Fruit fly (Drosophila melanogaster) whole organism, embryonic: ENCODE results near the gene CG32354.

ENCODE experiments used
- BEAF-32 ChIP-seq: fragments of 200-800 bp; sonication (Bioruptor generic); optimal IDR thresholded peaks from 3 replicates; lab custom pipeline; 2017; ENCODE audit warnings: missing biosample characterization, missing genetic modification characterization, mild to moderate bottlenecking, moderate library complexity, missing genetic modification reagents
- CG12104 ChIP-seq: fragments of 200-800 bp; sonication (Bioruptor generic); optimal IDR thresholded peaks from 3 replicates; lab custom pipeline; 2016; ENCODE audit warnings: missing biosample characterization, missing genetic modification characterization
- CG13123 ChIP-seq: fragments of 200-800 bp; sonication (Bioruptor generic); optimal IDR thresholded peaks from 2 replicates; lab custom pipeline; 2016; ENCODE audit warnings: missing biosample characterization, missing genetic modification characterization
- CG13296 ChIP-seq: fragments of 200-800 bp; sonication (Bioruptor generic); optimal IDR thresholded peaks from 3 replicates; lab custom pipeline; 2018; ENCODE audit warnings: missing biosample characterization, mild to moderate bottlenecking, missing genetic modification characterization
- CG14667 ChIP-seq: fragments of 200-800 bp; sonication (Bioruptor generic); IDR thresholded peaks from 2 replicates; pipeline ENCODE4 v1.3.6; 2022; ENCODE audit warnings: missing biosample characterization, missing genetic modification characterization
- CG15696 ChIP-seq: fragments of 200-800 bp; sonication (Bioruptor generic); optimal IDR thresholded peaks from 2 replicates; lab custom pipeline; 2019; ENCODE audit warnings: missing biosample characterization, mild to moderate bottlenecking, missing genetic modification characterization, moderate library complexity
- CG1602 ChIP-seq: fragments of 200-800 bp; sonication (Bioruptor generic); optimal IDR thresholded peaks from 3 replicates; lab custom pipeline; 2016; ENCODE audit warnings: missing biosample characterization, missing genetic modification characterization
- CG18599 ChIP-seq: fragments of 200-800 bp; sonication (Bioruptor generic); optimal IDR thresholded peaks from 3 replicates; lab custom pipeline; 2017; ENCODE audit warnings: missing biosample characterization, missing genetic modification characterization, mild to moderate bottlenecking, moderate library complexity, missing genetic modification reagents
- CG2120 ChIP-seq: fragments of 200-800 bp; sonication (Bioruptor generic); optimal IDR thresholded peaks from 3 replicates; lab custom pipeline; 2016; ENCODE audit warnings: missing biosample characterization, missing genetic modification characterization
- CG2678 ChIP-seq: fragments of 200-800 bp; sonication (Bioruptor generic); optimal IDR thresholded peaks from 3 replicates; lab custom pipeline; 2019; ENCODE audit warnings: missing biosample characterization, mild to moderate bottlenecking, missing genetic modification characterization, moderate library complexity
- CG3065 ChIP-seq: fragments of 200-800 bp; sonication (Bioruptor generic); optimal IDR thresholded peaks from 2 replicates; lab custom pipeline; 2016; ENCODE audit warnings: missing biosample characterization, missing genetic modification characterization
- CG32532 ChIP-seq: fragments of 200-800 bp; sonication (Bioruptor generic); IDR thresholded peaks from 2 replicates; pipeline ENCODE4 v1.3.6; 2022; ENCODE audit warnings: missing biosample characterization, missing genetic modification characterization
- CG34224 ChIP-seq: fragments of 200-800 bp; sonication (Bioruptor generic); IDR thresholded peaks from 3 replicates; pipeline ENCODE4 v1.3.6; 2022; ENCODE audit warnings: missing biosample characterization, missing genetic modification characterization; ENCODE audit not compliant: partially characterized antibody
- CG7786 ChIP-seq: fragments of 200-800 bp; sonication (Bioruptor generic); optimal IDR thresholded peaks from 2 replicates; lab custom pipeline; 2016; ENCODE audit warnings: missing biosample characterization, missing genetic modification characterization
- CG8290 ChIP-seq, 3 experiments: fragments of 200-800 bp; sonication (Bioruptor generic); optimal IDR thresholded peaks; 2 replicates each; lab custom pipeline; 2016 to 2019; ENCODE audit warnings: missing biosample characterization in 3 of 3, missing genetic modification characterization in 3 of 3, mild to moderate bottlenecking in 2 of 3, moderate library complexity in 1 of 3
- E2f2 ChIP-seq: fragments of 200-800 bp; sonication (Bioruptor generic); IDR thresholded peaks from 2 replicates; pipeline ENCODE4 v1.3.6; 2022; ENCODE audit warnings: missing biosample characterization, missing genetic modification characterization
- HHEX ChIP-seq: fragments of 200-800 bp; sonication (Bioruptor generic); optimal IDR thresholded peaks from 3 replicates; lab custom pipeline; 2017; ENCODE audit warnings: missing biosample characterization, mild to moderate bottlenecking, missing genetic modification characterization, missing genetic modification reagents
- HLH4C ChIP-seq: fragments of 200-800 bp; sonication (Bioruptor generic); IDR thresholded peaks from 3 replicates; pipeline ENCODE4 v1.3.6; 2022; ENCODE audit warnings: missing biosample characterization, missing genetic modification characterization; ENCODE audit not compliant: partially characterized antibody
- Neu2 ChIP-seq: fragments of 200-800 bp; sonication (Bioruptor generic); optimal IDR thresholded peaks from 3 replicates; lab custom pipeline; 2016; ENCODE audit warnings: missing biosample characterization, missing genetic modification characterization, borderline replicate concordance
- Pdp1 ChIP-seq, 2 experiments: fragments of 200-800 bp; sonication (Bioruptor generic); optimal IDR thresholded peaks; 3 replicates each; lab custom pipeline; 2016; ENCODE audit warnings: missing biosample characterization in 2 of 2, missing genetic modification characterization in 2 of 2, mild to moderate bottlenecking in 1 of 2, moderate library complexity in 1 of 2
- Rfx ChIP-seq: fragments of 200-800 bp; sonication (Bioruptor generic); IDR thresholded peaks from 2 replicates; pipeline ENCODE4 v1.3.6; 2022; ENCODE audit warnings: missing biosample characterization, missing genetic modification characterization
- Sox102F ChIP-seq: fragments of 200-800 bp; sonication (Bioruptor generic); optimal IDR thresholded peaks from 2 replicates; lab custom pipeline; 2018; ENCODE audit warnings: missing biosample characterization, mild to moderate bottlenecking, missing genetic modification characterization, moderate library complexity
- Sry-β ChIP-seq: fragments of 200-800 bp; sonication (Bioruptor generic); optimal IDR thresholded peaks from 2 replicates; lab custom pipeline; 2018; ENCODE audit warnings: missing biosample characterization, mild to moderate bottlenecking, missing genetic modification characterization, moderate library complexity
- Sry-δ ChIP-seq: fragments of 200-800 bp; sonication (Bioruptor generic); optimal IDR thresholded peaks from 2 replicates; lab custom pipeline; 2016; ENCODE audit warnings: missing biosample characterization, missing genetic modification characterization
- Ssrp ChIP-seq: fragments of 200-800 bp; sonication (Bioruptor generic); optimal IDR thresholded peaks from 2 replicates; lab custom pipeline; 2018; ENCODE audit warnings: missing biosample characterization, mild to moderate bottlenecking, missing genetic modification characterization, moderate library complexity
- da ChIP-seq: fragments of 200-800 bp; sonication (Bioruptor generic); optimal IDR thresholded peaks from 2 replicates; lab custom pipeline; 2016; ENCODE audit warnings: missing biosample characterization, missing genetic modification characterization
- en ChIP-seq: fragments of 200-800 bp; sonication (Bioruptor generic); optimal IDR thresholded peaks from 2 replicates; lab custom pipeline; 2016; ENCODE audit warnings: missing biosample characterization, missing genetic modification characterization
- eve ChIP-seq, 2 experiments: fragments of >200 bp; optimal IDR thresholded peaks; 2 replicates each; lab custom pipeline; 2017; ENCODE audit warnings: missing biosample characterization in 2 of 2, missing genetic modification characterization in 2 of 2
- fd3F ChIP-seq: fragments of 200-800 bp; sonication (Bioruptor generic); optimal IDR thresholded peaks from 2 replicates; lab custom pipeline; 2018; ENCODE audit warnings: missing biosample characterization, mild to moderate bottlenecking, missing genetic modification characterization, moderate library complexity
- grn ChIP-seq: fragments of 200-800 bp; sonication (Bioruptor generic); optimal IDR thresholded peaks from 3 replicates; lab custom pipeline; 2017; ENCODE audit warnings: missing biosample characterization, missing genetic modification characterization
- gro ChIP-seq: fragments of 200-800 bp; sonication (Bioruptor generic); optimal IDR thresholded peaks from 2 replicates; lab custom pipeline; 2016; ENCODE audit warnings: missing biosample characterization, missing genetic modification characterization
- kay ChIP-seq: fragments of 200-800 bp; sonication (Bioruptor generic); optimal IDR thresholded peaks from 2 replicates; lab custom pipeline; 2016; ENCODE audit warnings: missing biosample characterization, missing genetic modification characterization
- maf-S ChIP-seq: fragments of 200-800 bp; sonication (Bioruptor generic); optimal IDR thresholded peaks from 2 replicates; lab custom pipeline; 2016; ENCODE audit warnings: missing biosample characterization, missing genetic modification characterization
- mirr ChIP-seq: fragments of 200-800 bp; sonication (Bioruptor generic); optimal IDR thresholded peaks from 3 replicates; lab custom pipeline; 2018; ENCODE audit warnings: missing biosample characterization, mild to moderate bottlenecking, missing genetic modification characterization
- onecut ChIP-seq: fragments of 200-800 bp; sonication (Bioruptor generic); IDR thresholded peaks from 2 replicates; pipeline ENCODE4 v1.3.6; 2022; ENCODE audit warnings: missing biosample characterization, missing genetic modification characterization
- psq ChIP-seq: fragments of 200-800 bp; sonication (Bioruptor generic); optimal IDR thresholded peaks from 2 replicates; lab custom pipeline; 2017; ENCODE audit warnings: missing biosample characterization, missing genetic modification characterization
- shn ChIP-seq: fragments of 200-800 bp; sonication (Bioruptor generic); optimal IDR thresholded peaks from 3 replicates; lab custom pipeline; 2016; ENCODE audit warnings: missing biosample characterization, missing genetic modification characterization
- sqz ChIP-seq: fragments of 200-800 bp; sonication (Bioruptor generic); optimal IDR thresholded peaks from 3 replicates; lab custom pipeline; 2018; ENCODE audit warnings: missing biosample characterization, mild to moderate bottlenecking, missing genetic modification characterization
- sug ChIP-seq: fragments of 200-800 bp; optimal IDR thresholded peaks from 2 replicates; lab custom pipeline; 2019; ENCODE audit warnings: missing biosample characterization, mild to moderate bottlenecking, missing genetic modification characterization, moderate library complexity
- tap ChIP-seq: fragments of 200-800 bp; optimal IDR thresholded peaks from 3 replicates; lab custom pipeline; 2019; ENCODE audit warnings: missing biosample characterization, mild to moderate bottlenecking, missing genetic modification characterization, moderate library complexity
- tgo ChIP-seq: fragments of 200-800 bp; sonication (Bioruptor generic); IDR thresholded peaks from 3 replicates; pipeline ENCODE4 v1.3.6; 2022; ENCODE audit warnings: missing biosample characterization, missing genetic modification characterization
- vnd ChIP-seq: fragments of 200-800 bp; sonication (Bioruptor generic); IDR thresholded peaks from 3 replicates; pipeline ENCODE4 v1.3.6; 2022; ENCODE audit warnings: missing biosample characterization, missing genetic modification characterization; ENCODE audit not compliant: partially characterized antibody
- wdn ChIP-seq: fragments of 200-800 bp; sonication (Bioruptor generic); IDR thresholded peaks from 2 replicates; pipeline ENCODE4 v1.3.6; 2022; ENCODE audit warnings: missing biosample characterization, missing genetic modification characterization
- z ChIP-seq: fragments of 200-800 bp; sonication (Bioruptor generic); IDR thresholded peaks from 3 replicates; pipeline ENCODE4 v1.3.6; 2022; ENCODE audit warnings: missing biosample characterization, missing genetic modification characterization

CG32354 gene

dm6 chr3L:8455015-8455908 is 33.3 kb upstream of the CG32354 start (continued):
- TF ChIP-seq en (GFP tag; lab: Kevin White, UChicago) (no peak), CG14667 (GFP tag; lab: Robert Waterston, UW) (peak; percentile 25; the same call in 1 of the 2 replicates), Neu2 (GFP tag; lab: Kevin White, UChicago) (no peak), CG12104 (GFP tag; lab: Kevin White, UChicago) (peak; percentile 91), CG13123 (GFP tag; lab: Kevin White, UChicago) (peak; percentile 48), CG7786 (GFP tag; lab: Kevin White, UChicago) (peak; percentile 33), CG3065 (GFP tag; lab: Kevin White, UChicago) (peak; percentile 35), maf-S (GFP tag; lab: Kevin White, UChicago) (peak; percentile 36), eve (GFP tag; optimal IDR thresholded peaks at IDR 0.05; lab: Kevin White, UChicago) (peak in 1 of 2 experiments; percentile 95), mirr (GFP tag; lab: Kevin White, UChicago) (peak; percentile 48), fd3F (GFP tag; lab: Kevin White, UChicago) (peak; percentile 82), Ssrp (tag; lab: Kevin White, UChicago) (peak; percentile 78), CG13296 (GFP tag; lab: Kevin White, UChicago) (peak; percentile 95), tap (tag; lab: Kevin White, UChicago) (peak; percentile 88), sug (tag; lab: Kevin White, UChicago) (peak; percentile 83), psq (peak; percentile 12), da (GFP tag; lab: Kevin White, UChicago) (no peak), kay (GFP tag; lab: Kevin White, UChicago) (peak; percentile 64), CG32532 (GFP tag; lab: Robert Waterston, UW) (peak; percentile 83), CG15696 (tag; lab: Kevin White, UChicago) (peak; percentile 40), CG1602 (peak; percentile 64), HLH4C (GFP tag; lab: Robert Waterston, UW) (no peak), CG34224 (GFP tag; lab: Robert Waterston, UW) (no peak)

- TF ChIP-seq Sry-β (GFP tag; lab: Kevin White, UChicago) (no peak), vnd (GFP tag; lab: Robert Waterston, UW) (peak; percentile 65), E2f2 (GFP tag; lab: Robert Waterston, UW) (peak; percentile 3; the same call in 1 of the 2 replicates), wdn (0 out of 2 replicates have a peak, but pooled peaks have one; percentile 13), shn (GFP tag; lab: Kevin White, UChicago) (no peak), Pdp1 (GFP tag; optimal IDR thresholded peaks at IDR 0.05; lab: Kevin White, UChicago) (peak in 1 of 2 experiments; percentile 97), CG18599 (GFP tag; lab: Kevin White, UChicago) (peak; percentile 23), Sox102F (GFP tag; lab: Kevin White, UChicago) (no peak), BEAF-32 (GFP tag; lab: Kevin White, UChicago) (peak; percentile 48), CG2678 (tag; lab: Kevin White, UChicago) (peak; percentile 42), CG8290 (GFP tag; optimal IDR thresholded peaks at IDR 0.05; lab: Kevin White, UChicago) (no peak), CG8290 (tag; optimal IDR thresholded peaks at IDR 0.05; lab: Kevin White, UChicago) (peak in 1 of 2 experiments; percentile 2), onecut (no peak), HHEX (GFP tag; lab: Kevin White, UChicago) (peak; percentile 19), Sry-δ (GFP tag; lab: Kevin White, UChicago) (no peak), sqz (peak; percentile 40), tgo (GFP tag; lab: Robert Waterston, UW) (no peak; the same call in 2 of the 3 replicates), Rfx (GFP tag; lab: Robert Waterston, UW) (no peak), grn (GFP tag; lab: Kevin White, UChicago) (peak; percentile 55), CG2120 (GFP tag; lab: Kevin White, UChicago) (peak; percentile 31), z (GFP tag; lab: Robert Waterston, UW) (0 out of 3 replicates have a peak, but pooled peaks have one; percentile 42), gro (GFP tag; lab: Kevin White, UChicago) (peak; percentile 51)
Observed at dm6 chr3L:8453443-8454360, 31.7 kb upstream of the CG32354 start.
